Fruit fly (Drosophila melanogaster) whole organism: Measurements from ENCODE around the gene Grip84.

ENCODE experiments used
- CG8478 ChIP-seq: fragments of >200 bp; optimal IDR thresholded peaks from 2 replicates; lab custom pipeline; 2018; ENCODE audit warnings: inconsistent platforms
- Dll ChIP-seq: fragments of >200 bp; optimal IDR thresholded peaks from 2 replicates; lab custom pipeline; 2017
- EcR ChIP-seq, 2 experiments: fragments of >200 bp; optimal IDR thresholded peaks; 2 replicates each; lab custom pipeline; 2017; ENCODE audit warnings: missing biosample characterization in 2 of 2, missing genetic modification characterization in 2 of 2, missing genetic modification reagents in 2 of 2
- pan ChIP-seq: fragments of >200 bp; optimal IDR thresholded peaks from 2 replicates; lab custom pipeline; 2017
- psq ChIP-seq: fragments of >200 bp; optimal IDR thresholded peaks from 2 replicates; lab custom pipeline; 2017
- usp ChIP-seq: fragments of >200 bp; optimal IDR thresholded peaks from 2 replicates; lab custom pipeline; 2017; ENCODE audit warnings: missing biosample characterization, missing genetic modification characterization, mixed read lengths

Gene Grip84

dm6 chrX:19577940-19578632 lies 12.5 kb upstream of the Grip84 start:
- no peak for TF ChIP-seq usp
- TF ChIP-seq psq (lab: Kevin White, UChicago): no peak
- no peak for TF ChIP-seq pan (lab: Kevin White, UChicago)

dm6 chrX:19573687-19574086 lies 8.1 kb upstream of the Grip84 start:
- no peak for TF ChIP-seq CG8478 (lab: Kevin White, UChicago)
- TF ChIP-seq Dll (lab: Kevin White, UChicago): no peak
- no peak for TF ChIP-seq usp
- TF ChIP-seq EcR (GFP tag; optimal IDR thresholded peaks at IDR 0.05; lab: Kevin White, UChicago): no peak
- no peak for TF ChIP-seq pan (lab: Kevin White, UChicago)
- TF ChIP-seq psq (lab: Kevin White, UChicago): no peak

DNA sequence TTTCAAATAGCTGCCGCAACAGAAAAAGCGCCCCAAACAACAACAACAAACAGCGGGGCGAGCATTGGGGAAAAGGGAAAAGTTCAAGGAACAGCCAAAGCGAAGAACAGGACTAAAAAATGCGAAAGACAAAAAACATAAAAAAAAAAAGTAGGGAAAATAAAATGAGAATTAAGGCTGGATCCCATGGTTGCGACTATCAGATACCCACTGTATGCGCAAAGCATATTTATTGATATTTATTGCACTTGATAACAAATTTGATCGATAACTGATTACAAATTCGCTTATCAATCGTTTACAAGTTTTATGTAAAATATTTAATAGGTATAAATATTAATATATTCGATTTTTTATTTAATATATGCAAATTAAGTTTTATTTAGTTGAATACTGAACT lies 16.0 kb downstream of the Grip84 start:
- TF ChIP-seq EcR (GFP tag; optimal IDR thresholded peaks at IDR 0.05; lab: Kevin White, UChicago) (no peak), psq (lab: Kevin White, UChicago) (no peak), CG8478 (lab: Kevin White, UChicago) (no peak), usp (no peak), Dll (lab: Kevin White, UChicago) (no peak), pan (lab: Kevin White, UChicago) (no peak)

- no peak for TF ChIP-seq CG8478 (lab: Kevin White, UChicago)
- no peak for TF ChIP-seq pan (lab: Kevin White, UChicago)
Observed at dm6 chrX:19548438-19548837, 17.1 kb downstream of the Grip84 start.

- no peak for TF ChIP-seq usp
- no peak for TF ChIP-seq EcR (GFP tag; optimal IDR thresholded peaks at IDR 0.05; lab: Kevin White, UChicago)
- no peak for TF ChIP-seq psq (lab: Kevin White, UChicago)
- TF ChIP-seq CG8478 (lab: Kevin White, UChicago): no peak
- TF ChIP-seq Dll (lab: Kevin White, UChicago): no peak
- TF ChIP-seq pan (lab: Kevin White, UChicago): no peak
Observed at dm6 chrX:19547382-19547781, 18.2 kb downstream of the Grip84 start, which contains the start of gene CG32532. TSS of gene CG32532 (minus strand) at chrX:19547482.

dm6 chrX:19546658-19547038 lies 18.9 kb downstream of the Grip84 start:
- TF ChIP-seq psq (lab: Kevin White, UChicago) (no peak), Dll (lab: Kevin White, UChicago) (no peak), EcR (GFP tag; optimal IDR thresholded peaks at IDR 0.05; lab: Kevin White, UChicago) (no peak), CG8478 (lab: Kevin White, UChicago) (no peak), usp (no peak), pan (lab: Kevin White, UChicago) (no peak)

DNA sequence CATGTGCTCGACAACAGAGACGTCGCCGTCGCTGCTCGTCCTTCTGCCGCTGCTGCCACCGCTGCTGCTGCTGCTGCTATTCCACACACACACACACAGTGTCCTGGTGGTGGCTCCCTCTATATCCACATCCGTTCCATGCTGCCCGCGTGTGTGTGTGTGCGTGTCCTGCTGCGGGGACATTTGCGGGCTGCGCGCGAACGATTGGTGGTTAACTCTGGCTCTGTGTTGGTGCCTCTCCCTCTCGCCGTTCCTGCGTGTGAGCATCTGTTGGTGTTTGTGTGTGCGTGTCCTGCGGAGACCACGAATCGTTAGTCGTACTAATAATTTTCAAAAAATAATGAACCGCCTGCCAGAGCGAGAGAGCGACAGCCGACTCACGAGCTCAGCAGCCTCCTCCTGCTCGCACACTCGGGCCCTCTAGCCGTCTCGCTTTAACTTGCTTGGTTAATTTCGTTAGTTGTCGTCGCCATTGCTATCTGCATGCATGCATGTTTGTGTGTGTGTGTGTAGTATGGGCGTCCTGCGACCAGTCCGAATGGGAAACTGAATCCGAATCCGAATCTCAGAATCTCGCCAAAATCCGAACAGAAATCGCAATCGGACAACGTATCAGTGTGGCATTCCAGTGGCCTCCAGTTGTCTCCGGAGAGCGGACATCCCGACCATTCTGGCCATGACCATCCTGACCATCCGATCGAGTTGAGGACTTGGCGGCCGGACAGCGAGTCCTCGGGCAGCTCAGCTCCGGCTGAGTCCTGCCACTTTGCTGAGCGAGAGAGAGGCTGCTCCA lies 19.5 kb downstream of the Grip84 start:
- TF ChIP-seq CG8478 (lab: Kevin White, UChicago): peak; percentile 51
- no peak for TF ChIP-seq pan (lab: Kevin White, UChicago)
- TF ChIP-seq psq (lab: Kevin White, UChicago): no peak
- TF ChIP-seq EcR (GFP tag; optimal IDR thresholded peaks at IDR 0.05; lab: Kevin White, UChicago): no peak
- TF ChIP-seq usp: no peak
- TF ChIP-seq Dll (lab: Kevin White, UChicago): peak; percentile 15

dm6 chrX:19535394-19535793 lies 30.2 kb downstream of the Grip84 start:
- TF ChIP-seq psq (lab: Kevin White, UChicago) (no peak), CG8478 (lab: Kevin White, UChicago) (no peak), usp (no peak), pan (lab: Kevin White, UChicago) (no peak), Dll (lab: Kevin White, UChicago) (no peak), EcR (GFP tag; optimal IDR thresholded peaks at IDR 0.05; lab: Kevin White, UChicago) (no peak)

DNA sequence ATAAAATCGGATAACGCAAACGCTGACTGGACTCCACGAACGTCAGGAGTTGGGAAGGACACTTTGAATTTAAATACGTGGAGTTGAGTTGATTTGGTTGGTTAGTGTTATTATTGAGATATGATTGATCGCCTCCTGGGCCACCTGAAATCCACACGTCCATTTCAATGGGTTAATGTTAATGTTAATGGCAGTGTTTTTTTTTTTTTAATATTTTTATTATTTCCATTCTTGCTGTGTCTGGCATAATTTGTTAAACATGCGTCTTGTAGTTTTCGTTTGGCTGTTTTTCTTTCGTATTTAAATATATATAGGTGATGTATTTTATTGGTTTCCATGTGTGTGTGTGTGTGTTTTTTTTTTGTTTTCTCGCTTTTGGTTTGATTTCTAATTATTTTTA lies 33.9 kb downstream of the Grip84 start, which contains the start of gene CG12231:
Gene CG12231 (minus strand): TSS at position 101 of the 400 bp plus-strand sequence.
- TF ChIP-seq CG8478 (lab: Kevin White, UChicago) (no peak), usp (no peak), psq (lab: Kevin White, UChicago) (no peak), Dll (lab: Kevin White, UChicago) (no peak), EcR (GFP tag; optimal IDR thresholded peaks at IDR 0.05; lab: Kevin White, UChicago) (no peak), pan (lab: Kevin White, UChicago) (no peak)

DNA sequence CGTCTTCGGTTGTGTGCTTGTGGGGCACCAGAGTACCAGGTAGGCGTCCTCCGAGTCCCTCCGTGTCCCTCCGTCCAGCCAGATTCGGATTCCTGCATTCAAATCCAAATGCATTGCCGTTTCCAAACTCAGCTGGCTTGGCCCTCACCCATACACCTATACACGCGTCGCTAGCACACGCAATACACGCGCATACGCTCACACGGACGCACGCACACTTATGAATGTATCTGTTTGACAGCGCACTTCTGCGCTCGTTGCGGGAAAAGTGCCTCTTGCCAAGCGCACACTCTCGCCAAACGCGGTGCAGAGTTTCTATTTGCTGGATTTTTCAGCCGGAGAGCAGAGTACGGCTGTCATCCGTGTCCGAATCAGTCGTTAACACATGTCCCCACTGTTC lies 43.0 kb downstream of the Grip84 start:
- no peak for TF ChIP-seq EcR (GFP tag; optimal IDR thresholded peaks at IDR 0.05; lab: Kevin White, UChicago)
- peak; percentile 60 for TF ChIP-seq CG8478 (lab: Kevin White, UChicago)
- peak; percentile 16 for TF ChIP-seq Dll (lab: Kevin White, UChicago)

DNA sequence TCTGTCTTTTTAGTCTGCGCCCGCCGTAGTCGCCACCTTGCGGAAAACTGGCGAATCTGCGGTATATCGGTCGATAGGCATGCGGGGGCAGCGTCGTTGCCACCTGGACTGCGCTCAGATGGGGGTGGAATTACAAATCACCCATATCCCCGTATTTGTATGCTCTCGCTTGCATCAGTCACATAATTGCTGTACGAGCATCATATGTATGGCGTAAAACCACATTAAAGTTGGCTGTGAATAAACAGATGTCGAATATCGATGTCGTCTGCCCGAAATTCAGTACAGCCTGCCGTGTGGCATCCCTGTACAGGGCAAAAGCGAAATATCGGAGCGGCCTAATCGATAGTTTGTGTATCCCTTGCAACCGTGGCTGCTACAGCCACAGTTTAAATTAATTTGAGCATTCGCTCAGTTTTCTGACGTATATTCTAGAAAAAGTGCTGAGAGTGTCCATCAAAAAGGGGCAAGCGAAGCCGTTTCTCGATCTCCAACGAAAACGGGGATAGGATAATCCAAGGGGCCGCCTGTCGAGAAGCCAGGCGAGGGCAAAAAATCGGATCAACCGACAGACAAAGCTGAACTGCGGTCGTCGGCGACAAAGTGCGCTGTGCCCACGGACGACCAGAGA lies 43.7 kb downstream of the Grip84 start, which contains the start of the genes Idh3a and CoRest:
Gene Idh3a (minus strand): TSS at position 58 of the 631 bp plus-strand sequence.
Gene CoRest (plus strand): TSS at position 177 of the 631 bp plus-strand sequence.
- no peak for TF ChIP-seq usp
- TF ChIP-seq Dll (lab: Kevin White, UChicago): no peak
- TF ChIP-seq EcR (GFP tag; optimal IDR thresholded peaks at IDR 0.05; lab: Kevin White, UChicago): no peak
- no peak for TF ChIP-seq CG8478 (lab: Kevin White, UChicago)
- TF ChIP-seq pan (lab: Kevin White, UChicago): no peak
- TF ChIP-seq psq (lab: Kevin White, UChicago): no peak
